Fruit fly (Drosophila melanogaster): ENCODE measurements around the gene Als2.

The Als2 gene

DNA sequence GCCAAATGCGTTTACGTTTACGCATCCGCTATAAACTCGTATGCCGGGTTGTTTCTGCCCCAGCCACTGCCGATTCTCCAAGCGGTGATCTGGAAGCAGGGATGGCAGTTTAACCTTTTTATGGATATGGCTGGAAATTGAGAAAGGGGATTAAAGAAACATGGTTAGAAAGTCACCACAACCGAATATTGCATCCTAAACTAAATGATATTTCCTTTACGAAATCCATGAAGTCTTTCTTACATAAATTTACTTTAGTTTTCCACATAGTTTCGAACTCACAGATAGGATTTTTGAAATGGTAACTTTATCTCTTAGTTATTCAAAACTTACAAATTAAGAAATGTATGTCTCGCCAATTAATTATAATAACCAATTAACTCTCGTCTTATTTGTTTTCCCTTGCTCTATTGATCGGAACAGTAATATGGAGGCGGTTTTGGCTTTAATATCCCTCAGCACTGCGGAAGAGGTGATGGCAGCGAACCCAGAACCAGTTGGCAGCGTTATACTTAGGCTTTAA lies 9.1 kb upstream of the Als2 start:
- no peak for TF ChIP-seq CG1620 (GFP tag; optimal IDR thresholded peaks at IDR 0.05)
- no peak for TF ChIP-seq Mnt (GFP tag; optimal IDR thresholded peaks at IDR 0.05)
- TF ChIP-seq tj (GFP tag; optimal IDR thresholded peaks at IDR 0.05) = no peak

- TF ChIP-seq ovo (GFP tag; optimal IDR thresholded peaks at IDR 0.05) (no peak), CG33017 (tag; optimal IDR thresholded peaks at IDR 0.05) (no peak), CG11617 (GFP tag; optimal IDR thresholded peaks at IDR 0.05) (no peak), CG7101 (tag; optimal IDR thresholded peaks at IDR 0.05) (no peak), kay (GFP tag; ENCODE audit: borderline replicate concordance) (no peak), CG5204 (GFP tag; optimal IDR thresholded peaks at IDR 0.05) (no peak), tj (GFP tag; optimal IDR thresholded peaks at IDR 0.05) (no peak), Crg-1 (GFP tag; optimal IDR thresholded peaks at IDR 0.05) (no peak), CG7045 (GFP tag; optimal IDR thresholded peaks at IDR 0.05) (no peak), bab1 (GFP tag; optimal IDR thresholded peaks at IDR 0.05) (no peak), Hr96 (GFP tag; optimal IDR thresholded peaks at IDR 0.05) (no peak), Clk (GFP tag; optimal IDR thresholded peaks at IDR 0.05) (no peak), CG1620 (GFP tag; optimal IDR thresholded peaks at IDR 0.05) (no peak)
These were observed 6.2 kb upstream of the Als2 start for dm6 chr3L:21685753-21686152.

dm6 chr3L:21683942-21684341 lies 4.4 kb upstream of the Als2 start, which contains the start of gene Sfp78E:
Sfp78E (minus strand) TSS chr3L:21684042.
- TF ChIP-seq CG14711 (tag; optimal IDR thresholded peaks at IDR 0.05) = no peak
- no peak for TF ChIP-seq cnc (optimal IDR thresholded peaks at IDR 0.05)
- TF ChIP-seq CG7101 (tag; optimal IDR thresholded peaks at IDR 0.05) = no peak

dm6 chr3L:21671839-21672238 lies 7.7 kb downstream of the Als2 start, which contains the start of gene CG11249:
CG11249 (plus strand) TSS chr3L:21672139.
- TF ChIP-seq CG5204 (GFP tag; optimal IDR thresholded peaks at IDR 0.05) (no peak), pad (GFP tag; optimal IDR thresholded peaks at IDR 0.05) (no peak), CG7101 (tag; optimal IDR thresholded peaks at IDR 0.05) (no peak), Clk (GFP tag; optimal IDR thresholded peaks at IDR 0.05) (no peak), cnc (optimal IDR thresholded peaks at IDR 0.05) (no peak), toe (GFP tag; optimal IDR thresholded peaks at IDR 0.05) (no peak), CG1620 (GFP tag; optimal IDR thresholded peaks at IDR 0.05) (no peak), CG33017 (tag; optimal IDR thresholded peaks at IDR 0.05) (no peak)

DNA sequence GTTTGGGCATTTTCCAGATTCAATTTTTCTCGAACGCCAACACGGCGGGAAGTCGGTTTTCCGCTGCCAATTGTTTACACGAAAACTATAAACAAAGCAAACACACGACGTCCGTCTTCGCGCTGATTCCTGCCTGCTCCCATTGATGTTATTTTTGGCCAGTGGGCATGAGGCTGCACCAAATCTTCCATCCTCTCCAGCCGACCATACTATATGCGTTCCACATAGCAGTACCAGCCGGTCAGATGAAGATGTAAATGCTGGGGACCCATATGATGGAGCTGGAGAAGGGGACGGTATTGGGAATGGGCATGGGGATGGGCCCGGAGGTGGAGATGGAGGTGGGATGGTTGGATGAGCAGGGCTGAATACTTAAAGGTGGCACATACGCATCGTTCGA lies 12.0 kb downstream of the Als2 start:
- no peak for TF ChIP-seq tj (GFP tag; optimal IDR thresholded peaks at IDR 0.05)
- no peak for TF ChIP-seq CG7045 (GFP tag; optimal IDR thresholded peaks at IDR 0.05)
- TF ChIP-seq Hr96 (GFP tag; optimal IDR thresholded peaks at IDR 0.05) = no peak
- no peak for TF ChIP-seq bab1 (GFP tag; optimal IDR thresholded peaks at IDR 0.05)
- no peak for TF ChIP-seq CG33017 (tag; optimal IDR thresholded peaks at IDR 0.05)
- TF ChIP-seq CG1620 (GFP tag; optimal IDR thresholded peaks at IDR 0.05) = no peak
- TF ChIP-seq cnc (optimal IDR thresholded peaks at IDR 0.05) = no peak
- TF ChIP-seq CG5204 (GFP tag; optimal IDR thresholded peaks at IDR 0.05) = no peak
- no peak for TF ChIP-seq CG11617 (GFP tag; optimal IDR thresholded peaks at IDR 0.05)
- no peak for TF ChIP-seq toe (GFP tag; optimal IDR thresholded peaks at IDR 0.05)
- no peak for TF ChIP-seq CG14711 (tag; optimal IDR thresholded peaks at IDR 0.05)
- TF ChIP-seq kay (GFP tag; ENCODE audit: borderline replicate concordance) = no peak
- TF ChIP-seq pad (GFP tag; optimal IDR thresholded peaks at IDR 0.05) = no peak
- TF ChIP-seq CG12768 (GFP tag; optimal IDR thresholded peaks at IDR 0.05) = no peak

dm6 chr3L:21666880-21667279 lies 12.7 kb downstream of the Als2 start, which contains the start of gene Cpr78E:
Cpr78E (minus strand) TSS chr3L:21666980.
- TF ChIP-seq CG5204 (GFP tag; optimal IDR thresholded peaks at IDR 0.05) (no peak), CG11617 (GFP tag; optimal IDR thresholded peaks at IDR 0.05) (no peak), CG7045 (GFP tag; optimal IDR thresholded peaks at IDR 0.05) (no peak), CG7101 (tag; optimal IDR thresholded peaks at IDR 0.05) (no peak), cnc (optimal IDR thresholded peaks at IDR 0.05) (no peak)

DNA sequence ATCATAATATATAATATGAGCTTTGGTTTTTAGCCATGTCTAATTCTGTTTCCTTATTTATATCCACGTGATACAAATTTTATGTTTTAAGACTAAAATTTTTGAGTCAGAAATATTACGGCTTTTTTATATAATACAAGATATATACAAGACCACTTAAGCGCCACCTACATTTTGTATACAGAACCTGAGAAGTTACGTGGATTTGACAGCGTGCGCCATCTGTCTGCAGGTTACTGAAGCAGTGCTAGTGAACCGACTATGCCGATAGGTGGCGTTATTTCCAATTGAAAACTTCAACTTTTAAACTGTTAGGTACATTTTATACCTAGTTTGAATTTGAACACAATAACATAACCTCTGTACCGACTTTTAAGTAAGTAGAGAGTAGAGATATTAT lies 26.8 kb downstream of the Als2 start:
- TF ChIP-seq kay (GFP tag; ENCODE audit: borderline replicate concordance) (peak; percentile 10), CG7101 (tag; optimal IDR thresholded peaks at IDR 0.05) (no peak), CG5204 (GFP tag; optimal IDR thresholded peaks at IDR 0.05) (peak; percentile 47), toe (GFP tag; optimal IDR thresholded peaks at IDR 0.05) (peak; percentile 32), Hr96 (GFP tag; optimal IDR thresholded peaks at IDR 0.05) (peak; percentile 58), bab1 (GFP tag; optimal IDR thresholded peaks at IDR 0.05) (peak; percentile 67), CG1620 (GFP tag; optimal IDR thresholded peaks at IDR 0.05) (peak; percentile 50), Mnt (GFP tag; optimal IDR thresholded peaks at IDR 0.05) (no peak), ovo (GFP tag; optimal IDR thresholded peaks at IDR 0.05) (peak; percentile 0)

DNA sequence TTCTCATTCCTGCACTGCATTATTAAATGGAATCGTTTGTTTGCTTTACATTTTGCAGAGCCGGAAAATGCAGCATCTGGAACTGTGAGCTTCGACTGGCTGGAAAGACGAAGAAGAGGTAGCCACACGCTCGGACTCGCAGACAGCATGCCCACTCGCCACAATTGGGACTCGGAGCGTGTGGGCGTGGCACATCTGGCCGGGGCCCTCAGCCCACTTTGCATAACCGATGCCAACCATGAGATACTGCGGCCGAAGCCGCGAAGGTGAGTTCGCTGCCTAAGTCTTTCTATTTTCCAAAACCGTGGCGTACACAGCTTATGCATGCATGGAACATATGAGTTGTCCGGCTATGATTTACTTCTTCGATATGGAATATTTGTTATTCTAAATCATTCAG lies 27.4 kb downstream of the Als2 start:
- TF ChIP-seq Clk (GFP tag; optimal IDR thresholded peaks at IDR 0.05) = no peak
- no peak for TF ChIP-seq CG1620 (GFP tag; optimal IDR thresholded peaks at IDR 0.05)
- no peak for TF ChIP-seq toe (GFP tag; optimal IDR thresholded peaks at IDR 0.05)
- TF ChIP-seq CG14711 (tag; optimal IDR thresholded peaks at IDR 0.05) = no peak

Data from whole organism, adult.